Worm (Caenorhabditis elegans): Measurements from ENCODE around the gene T24C4.10.
A peak's percentile ranks its signal among the peaks of the same experiment; 100 is the strongest.

Gene T24C4.10

DNA sequence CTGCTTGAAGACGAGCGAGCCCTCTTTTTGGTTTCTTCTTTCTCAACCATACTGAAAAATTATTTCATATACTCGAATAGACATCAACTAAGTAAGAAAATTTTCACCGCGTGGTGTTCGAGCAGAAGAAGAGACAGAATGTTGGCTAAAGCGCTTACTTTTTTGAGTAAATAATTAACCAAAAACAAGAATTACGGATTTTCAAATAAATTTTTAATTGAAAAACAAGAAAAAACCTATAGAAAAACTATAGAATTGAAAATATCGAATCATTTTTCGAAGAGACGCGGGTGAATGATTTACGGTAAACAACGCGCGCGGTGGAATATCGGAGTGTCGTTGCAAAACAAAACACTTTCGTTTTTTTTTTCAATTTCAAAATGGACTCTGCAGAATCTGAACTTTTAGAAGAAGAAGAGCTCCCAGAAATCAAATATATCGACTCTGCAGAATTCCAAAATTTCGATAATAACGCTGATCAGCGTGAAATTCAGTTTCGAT is 37.1 kb downstream of the T24C4.10 start, which contains the start of the genes rnp-5 and tag-51:
Gene rnp-5 (minus strand): TSS at position 51 of the 501 bp plus-strand sequence.
Gene tag-51 (plus strand): TSS at position 363 of the 501 bp plus-strand sequence.
- no peak for TF ChIP-seq zag-1 (tag; optimal IDR thresholded peaks at IDR 0.05)
- peak; percentile 21 for TF ChIP-seq lin-15B (tag; optimal IDR thresholded peaks at IDR 0.05)
- peak; percentile 53 for TF ChIP-seq pha-4 (tag; optimal IDR thresholded peaks at IDR 0.05)
- TF ChIP-seq egl-27 (tag; optimal IDR thresholded peaks at IDR 0.05): no peak
- TF ChIP-seq R02D3.7 (tag; optimal IDR thresholded peaks at IDR 0.05): peak; percentile 51
- TF ChIP-seq fos-1 (tag; optimal IDR thresholded peaks at IDR 0.05): no peak

DNA sequence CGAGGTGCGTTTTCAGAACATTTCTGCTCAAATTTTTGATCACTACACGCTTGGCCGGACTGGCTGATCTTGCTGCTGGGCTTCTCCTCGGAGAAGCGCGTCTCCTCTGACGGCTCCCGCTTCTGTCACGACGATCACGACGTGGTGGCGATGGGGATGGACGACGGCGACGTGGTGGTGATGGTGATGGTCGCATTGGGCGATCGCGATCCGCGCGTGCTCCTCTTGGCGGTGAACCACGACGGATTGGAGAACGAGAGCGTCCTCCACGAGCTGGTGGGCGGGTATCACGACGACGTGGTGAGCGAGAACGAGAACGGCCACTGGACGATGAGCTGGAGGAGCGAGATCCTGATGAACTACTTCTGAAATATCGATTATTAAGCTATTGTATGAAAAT is 37.6 kb downstream of the T24C4.10 start:
- no peak for TF ChIP-seq nhr-76 (tag; optimal IDR thresholded peaks at IDR 0.05)
- no peak for TF ChIP-seq nhr-28 (tag; optimal IDR thresholded peaks at IDR 0.05)
- TF ChIP-seq nhr-67 (tag; optimal IDR thresholded peaks at IDR 0.05): no peak
- no peak for TF ChIP-seq elt-2 (tag; optimal IDR thresholded peaks at IDR 0.05)
- TF ChIP-seq ZK546.5 (tag; optimal IDR thresholded peaks at IDR 0.05): no peak
- no peak for TF ChIP-seq nhr-25 (tag; optimal IDR thresholded peaks at IDR 0.05)
- no peak for TF ChIP-seq lin-15B (tag; optimal IDR thresholded peaks at IDR 0.05)
- no peak for TF ChIP-seq elt-1 (tag; optimal IDR thresholded peaks at IDR 0.05)
- no peak for TF ChIP-seq egl-27 (tag; optimal IDR thresholded peaks at IDR 0.05)
- TF ChIP-seq fkh-2 (tag; optimal IDR thresholded peaks at IDR 0.05): no peak

DNA sequence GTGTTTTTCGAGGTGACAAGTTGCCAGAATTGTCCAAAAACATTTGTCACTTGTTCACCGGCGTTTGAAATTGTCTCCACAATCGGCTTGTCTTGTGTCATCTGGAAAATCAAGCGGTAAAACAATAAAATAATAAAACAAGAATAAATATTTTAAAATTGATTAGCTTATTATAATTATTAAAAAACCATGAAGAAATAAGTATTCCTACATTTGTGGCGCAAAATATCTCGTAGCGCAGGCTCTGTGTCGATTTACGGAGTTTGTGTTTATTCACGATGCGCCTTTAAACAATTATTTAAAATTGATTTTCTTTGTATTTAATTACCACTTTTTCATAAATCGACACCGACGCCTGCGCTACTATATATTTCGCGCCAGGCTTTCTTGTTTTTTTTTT is 38.7 kb downstream of the T24C4.10 start, which contains the start of gene moma-1:
Gene moma-1 (minus strand): TSS at position 101 of the 400 bp plus-strand sequence.
- TF ChIP-seq fkh-2 (tag; optimal IDR thresholded peaks at IDR 0.05): no peak
- no peak for TF ChIP-seq nhr-43 (tag; optimal IDR thresholded peaks at IDR 0.05; ENCODE audit: poor library complexity, severe bottlenecking)
- no peak for TF ChIP-seq nhr-77 (tag; optimal IDR thresholded peaks at IDR 0.05)
- TF ChIP-seq ceh-9 (tag; optimal IDR thresholded peaks at IDR 0.05): no peak
- TF ChIP-seq sea-2 (GFP tag; optimal IDR thresholded peaks at IDR 0.05): no peak
- TF ChIP-seq ztf-4 (tag; optimal IDR thresholded peaks at IDR 0.05): no peak
- no peak for TF ChIP-seq nhr-12 (tag; optimal IDR thresholded peaks at IDR 0.05)
- TF ChIP-seq nhr-25 (tag; optimal IDR thresholded peaks at IDR 0.05): no peak
- no peak for TF ChIP-seq unc-62 (GFP tag; optimal IDR thresholded peaks at IDR 0.05)
- no peak for TF ChIP-seq unc-39 (tag; optimal IDR thresholded peaks at IDR 0.05)

DNA sequence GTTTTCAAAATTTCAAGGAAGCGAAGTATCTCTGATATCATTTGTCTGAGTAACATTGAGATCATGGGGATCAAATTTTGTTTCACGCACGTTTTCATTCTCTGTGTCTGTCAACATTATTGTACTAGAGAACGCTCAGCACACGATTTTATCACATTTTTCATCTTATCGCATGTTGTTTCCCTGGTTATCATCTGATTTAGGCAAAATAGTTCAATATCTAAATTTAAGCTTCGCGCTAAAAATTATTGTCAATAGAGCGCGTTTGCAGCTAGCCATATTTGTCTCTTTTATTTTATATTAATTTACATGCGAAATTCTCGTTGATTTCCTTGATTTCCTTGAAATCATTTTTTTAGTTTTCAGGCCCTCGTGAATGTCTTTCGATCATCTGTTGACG is 45.6 kb downstream of the T24C4.10 start, which contains the start of gene K02F3.2:
Gene K02F3.2 (plus strand): TSS at position 357 of the 400 bp plus-strand sequence.
- TF ChIP-seq ztf-4 (tag; optimal IDR thresholded peaks at IDR 0.05): no peak
- no peak for TF ChIP-seq R02D3.7 (tag; optimal IDR thresholded peaks at IDR 0.05)
- TF ChIP-seq daf-12 (tag; optimal IDR thresholded peaks at IDR 0.05): no peak
- TF ChIP-seq skn-1 (tag; optimal IDR thresholded peaks at IDR 0.05): no peak
- no peak for TF ChIP-seq mdl-1 (tag; optimal IDR thresholded peaks at IDR 0.05)
- TF ChIP-seq nhr-25 (tag; optimal IDR thresholded peaks at IDR 0.05): peak; percentile 4
- peak; percentile 71 for TF ChIP-seq elt-2 (tag; optimal IDR thresholded peaks at IDR 0.05)
- no peak for TF ChIP-seq snpc-4 (tag; optimal IDR thresholded peaks at IDR 0.05)
- peak; percentile 86 for TF ChIP-seq pha-4 (tag; optimal IDR thresholded peaks at IDR 0.05)
- TF ChIP-seq nhr-237 (tag; optimal IDR thresholded peaks at IDR 0.05): no peak
- TF ChIP-seq ztf-11 (tag; optimal IDR thresholded peaks at IDR 0.05): no peak
- no peak for TF ChIP-seq nhr-76 (tag; optimal IDR thresholded peaks at IDR 0.05)
- no peak for TF ChIP-seq ceh-9 (tag; optimal IDR thresholded peaks at IDR 0.05)
- TF ChIP-seq elt-3 (tag; optimal IDR thresholded peaks at IDR 0.05): no peak
- TF ChIP-seq hmg-11 (tag; optimal IDR thresholded peaks at IDR 0.05): peak; percentile 12
- TF ChIP-seq nhr-43 (tag; optimal IDR thresholded peaks at IDR 0.05; ENCODE audit: poor library complexity, severe bottlenecking): peak; percentile 80
- TF ChIP-seq eor-1 (tag; optimal IDR thresholded peaks at IDR 0.05): no peak
- TF ChIP-seq jun-1 (tag; optimal IDR thresholded peaks at IDR 0.05): peak; percentile 76
- no peak for TF ChIP-seq nhr-11 (tag; optimal IDR thresholded peaks at IDR 0.05)
- no peak for TF ChIP-seq unc-39 (tag; optimal IDR thresholded peaks at IDR 0.05)
- no peak for TF ChIP-seq nhr-67 (tag; optimal IDR thresholded peaks at IDR 0.05)
- TF ChIP-seq egl-5 (tag; optimal IDR thresholded peaks at IDR 0.05): no peak
- no peak for TF ChIP-seq fos-1 (tag; optimal IDR thresholded peaks at IDR 0.05)
- TF ChIP-seq ceh-28 (tag; optimal IDR thresholded peaks at IDR 0.05): peak; percentile 12
- peak; percentile 84 for TF ChIP-seq pqm-1 (tag; optimal IDR thresholded peaks at IDR 0.05)
- peak; percentile 30 for TF ChIP-seq nfya-1 (tag; optimal IDR thresholded peaks at IDR 0.05; ENCODE audit: insufficient read depth)
- no peak for TF ChIP-seq nhr-12 (tag; optimal IDR thresholded peaks at IDR 0.05)
- TF ChIP-seq nhr-28 (tag; optimal IDR thresholded peaks at IDR 0.05): no peak
- no peak for TF ChIP-seq egl-27 (tag; optimal IDR thresholded peaks at IDR 0.05)
- no peak for TF ChIP-seq ZK546.5 (tag; optimal IDR thresholded peaks at IDR 0.05)
- no peak for TF ChIP-seq ceh-82 (tag; optimal IDR thresholded peaks at IDR 0.05)
- TF ChIP-seq nhr-77 (tag; optimal IDR thresholded peaks at IDR 0.05): no peak
- peak; percentile 65 for TF ChIP-seq nhr-23 (tag; optimal IDR thresholded peaks at IDR 0.05)
- peak; percentile 45 for TF ChIP-seq ama-1 (optimal IDR thresholded peaks at IDR 0.05)
- TF ChIP-seq elt-1 (tag; optimal IDR thresholded peaks at IDR 0.05): peak; percentile 53
- no peak for TF ChIP-seq tbx-2 (tag; optimal IDR thresholded peaks at IDR 0.05)
- TF ChIP-seq sea-2 (GFP tag; optimal IDR thresholded peaks at IDR 0.05): no peak
- peak; percentile 28 for TF ChIP-seq lin-15B (tag; optimal IDR thresholded peaks at IDR 0.05)
- no peak for TF ChIP-seq lin-39 (tag; optimal IDR thresholded peaks at IDR 0.05)
- no peak for TF ChIP-seq fkh-10 (GFP tag; optimal IDR thresholded peaks at IDR 0.05)

Measured in whole organism, L3 larva.